Fruit fly (Drosophila melanogaster) whole organism, prepupa: ENCODE data around the gene fipi.

Experiments used
- CG10669 ChIP-seq: fragments of 200-800 bp; sonication (Bioruptor generic); optimal IDR thresholded peaks from 3 replicates; lab custom pipeline; 2018; ENCODE audit warnings: missing biosample characterization, mild to moderate bottlenecking, missing genetic modification characterization, moderate library complexity
- CG31627 ChIP-seq: fragments of 200-800 bp; sonication (Bioruptor generic); optimal IDR thresholded peaks from 3 replicates; lab custom pipeline; 2016; ENCODE audit warnings: missing biosample characterization, missing genetic modification characterization
- CG34406 ChIP-seq: fragments of 200-800 bp; sonication (Bioruptor generic); optimal IDR thresholded peaks from 3 replicates; lab custom pipeline; 2016; ENCODE audit warnings: missing biosample characterization, missing genetic modification characterization
- CG6276 ChIP-seq: fragments of 200-800 bp; sonication (Bioruptor generic); optimal IDR thresholded peaks from 2 replicates; lab custom pipeline; 2017; ENCODE audit warnings: missing biosample characterization, mild to moderate bottlenecking, missing genetic modification characterization
- Eip93F ChIP-seq: fragments of 200-800 bp; sonication (Bioruptor generic); optimal IDR thresholded peaks from 2 replicates; lab custom pipeline; 2016; ENCODE audit warnings: missing biosample characterization, mild to moderate bottlenecking, missing genetic modification characterization
- Ets96B ChIP-seq: fragments of 200-800 bp; optimal IDR thresholded peaks from 2 replicates; lab custom pipeline; 2019; ENCODE audit warnings: missing biosample characterization, mild to moderate bottlenecking, missing genetic modification characterization, moderate library complexity
- Gug ChIP-seq: fragments of 200-800 bp; sonication (Bioruptor generic); IDR thresholded peaks from 2 replicates; pipeline ENCODE4 v1.3.6; 2022; ENCODE audit warnings: missing biosample characterization, missing genetic modification characterization
- Hr39 ChIP-seq: fragments of 200-800 bp; sonication (Bioruptor generic); optimal IDR thresholded peaks from 2 replicates; lab custom pipeline; 2016; ENCODE audit warnings: missing biosample characterization, missing genetic modification characterization
- OdsH ChIP-seq: fragments of 200-800 bp; sonication (Bioruptor generic); optimal IDR thresholded peaks from 3 replicates; lab custom pipeline; 2016; ENCODE audit warnings: missing biosample characterization, missing genetic modification characterization
- svp ChIP-seq: fragments of 200-800 bp; sonication (Bioruptor generic); peaks from one replicate; lab custom pipeline; 2016; ENCODE audit warnings: missing biosample characterization, missing genetic modification characterization

DNA sequence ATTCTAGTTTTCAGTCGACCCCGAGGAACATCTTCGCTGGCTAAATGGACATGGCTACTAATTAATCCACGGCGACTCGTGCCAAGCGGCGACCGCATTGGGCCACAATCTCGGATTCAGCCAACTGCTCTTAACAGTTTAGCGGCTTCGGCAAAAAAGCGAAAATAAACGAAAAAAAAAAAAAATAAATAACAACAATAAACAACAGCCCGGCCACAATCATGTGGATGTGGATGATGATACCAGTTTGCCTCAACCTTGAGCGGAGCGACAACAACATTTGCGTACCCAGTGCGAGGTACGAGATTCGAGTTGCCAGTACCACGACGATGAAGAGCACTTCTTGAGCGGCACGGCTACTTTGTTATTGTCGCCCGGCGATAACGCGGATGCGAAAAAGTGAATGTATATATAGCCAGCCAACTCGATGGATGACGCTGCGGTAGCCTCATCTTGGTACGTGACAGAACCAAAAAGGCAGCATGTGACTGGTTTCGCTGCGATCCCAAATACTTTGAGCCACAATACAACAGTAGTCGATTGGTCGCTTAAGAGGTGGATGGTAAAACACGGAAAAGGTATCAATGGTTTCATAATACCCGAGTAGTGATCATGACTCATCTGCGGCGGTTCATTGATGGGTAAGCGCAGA, 14.2 kb upstream of the fipi start:
- no peak for TF ChIP-seq OdsH
- TF ChIP-seq CG31627 (GFP tag; lab: Kevin White, UChicago): no peak
- TF ChIP-seq Gug: no peak
- TF ChIP-seq Eip93F: no peak
- no peak for TF ChIP-seq Ets96B (tag; lab: Kevin White, UChicago)
- no peak for TF ChIP-seq CG6276
- no peak for TF ChIP-seq CG34406 (GFP tag; lab: Kevin White, UChicago)
- TF ChIP-seq Hr39 (GFP tag; lab: Kevin White, UChicago): no peak
- no peak for TF ChIP-seq CG10669 (GFP tag; lab: Kevin White, UChicago)
- TF ChIP-seq svp (GFP tag; lab: Kevin White, UChicago): no peak
